Fruit fly (Drosophila melanogaster) whole organism, prepupa: ENCODE measurements around the gene xit.

ENCODE experiments used
- Blimp-1 ChIP-seq: fragments of 200-800 bp; sonication (Bioruptor generic); optimal IDR thresholded peaks from 3 replicates; lab custom pipeline; 2017; ENCODE audit warnings: missing biosample characterization, missing genetic modification characterization, mild to moderate bottlenecking, moderate library complexity, missing genetic modification reagents
- CG10631 ChIP-seq: fragments of 200-800 bp; sonication (Bioruptor generic); optimal IDR thresholded peaks from 2 replicates; lab custom pipeline; 2016; ENCODE audit warnings: missing biosample characterization, missing genetic modification characterization
- CG10669 ChIP-seq: fragments of 200-800 bp; sonication (Bioruptor generic); optimal IDR thresholded peaks from 3 replicates; lab custom pipeline; 2018; ENCODE audit warnings: missing biosample characterization, mild to moderate bottlenecking, missing genetic modification characterization, moderate library complexity
- CG11902 ChIP-seq: fragments of 200-800 bp; sonication (Bioruptor generic); optimal IDR thresholded peaks from 3 replicates; lab custom pipeline; 2016; ENCODE audit warnings: missing biosample characterization, missing genetic modification characterization
- CG1621 ChIP-seq: fragments of 200-800 bp; sonication (Bioruptor generic); optimal IDR thresholded peaks from 3 replicates; lab custom pipeline; 2018; ENCODE audit warnings: missing biosample characterization, mild to moderate bottlenecking, missing genetic modification characterization
- CG16779 ChIP-seq: fragments of 200-800 bp; sonication (Bioruptor generic); optimal IDR thresholded peaks from 3 replicates; lab custom pipeline; 2017; ENCODE audit warnings: missing biosample characterization, mild to moderate bottlenecking, missing genetic modification characterization
- CG3032 ChIP-seq: fragments of 200-800 bp; optimal IDR thresholded peaks from 2 replicates; lab custom pipeline; 2019; ENCODE audit warnings: missing biosample characterization, mild to moderate bottlenecking, missing genetic modification characterization, moderate library complexity
- CG31627 ChIP-seq: fragments of 200-800 bp; sonication (Bioruptor generic); optimal IDR thresholded peaks from 3 replicates; lab custom pipeline; 2016; ENCODE audit warnings: missing biosample characterization, missing genetic modification characterization
- CG32006 ChIP-seq: fragments of 200-800 bp; sonication (Bioruptor generic); optimal IDR thresholded peaks from 3 replicates; lab custom pipeline; 2017; ENCODE audit warnings: missing biosample characterization, mild to moderate bottlenecking, missing genetic modification characterization
- CG34406 ChIP-seq: fragments of 200-800 bp; sonication (Bioruptor generic); optimal IDR thresholded peaks from 3 replicates; lab custom pipeline; 2016; ENCODE audit warnings: missing biosample characterization, missing genetic modification characterization
- CG6163 ChIP-seq: fragments of 200-800 bp; sonication (Bioruptor generic); IDR thresholded peaks from 3 replicates; pipeline ENCODE4 v1.3.6; 2022; ENCODE audit warnings: missing biosample characterization, missing genetic modification characterization
- CG6276 ChIP-seq: fragments of 200-800 bp; sonication (Bioruptor generic); optimal IDR thresholded peaks from 2 replicates; lab custom pipeline; 2017; ENCODE audit warnings: missing biosample characterization, mild to moderate bottlenecking, missing genetic modification characterization
- CG6792 ChIP-seq: fragments of 200-800 bp; sonication (Bioruptor generic); optimal IDR thresholded peaks from 3 replicates; lab custom pipeline; 2016; ENCODE audit warnings: missing biosample characterization, missing genetic modification characterization
- CG6808 ChIP-seq: fragments of 200-800 bp; sonication (Bioruptor generic); optimal IDR thresholded peaks from 3 replicates; lab custom pipeline; 2017; ENCODE audit warnings: missing biosample characterization, missing genetic modification characterization, mild to moderate bottlenecking, moderate library complexity, missing genetic modification reagents
- CG6854 ChIP-seq: fragments of 200-800 bp; sonication (Bioruptor generic); optimal IDR thresholded peaks from 2 replicates; lab custom pipeline; 2017; ENCODE audit warnings: missing biosample characterization, mild to moderate bottlenecking, missing genetic modification characterization
- CG8119 ChIP-seq: fragments of 200-800 bp; sonication (Bioruptor generic); IDR thresholded peaks from 3 replicates; pipeline ENCODE4 v1.3.6; 2022; ENCODE audit warnings: missing biosample characterization, missing genetic modification characterization
- CG8319 ChIP-seq: fragments of 200-800 bp; sonication (Bioruptor generic); optimal IDR thresholded peaks from 3 replicates; lab custom pipeline; 2016; ENCODE audit warnings: missing biosample characterization, missing genetic modification characterization
- CG8632 ChIP-seq: fragments of 200-800 bp; sonication (Bioruptor generic); optimal IDR thresholded peaks from 3 replicates; lab custom pipeline; 2016; ENCODE audit warnings: missing biosample characterization, missing genetic modification characterization
- Eip75B ChIP-seq: fragments of 200-800 bp; sonication (Bioruptor generic); optimal IDR thresholded peaks from 3 replicates; lab custom pipeline; 2016; ENCODE audit warnings: missing biosample characterization, missing genetic modification characterization
- Eip78C ChIP-seq: fragments of 200-800 bp; sonication (Bioruptor generic); peaks from one replicate; lab custom pipeline; 2016; ENCODE audit warnings: missing biosample characterization, missing genetic modification characterization
- Eip93F ChIP-seq: fragments of 200-800 bp; sonication (Bioruptor generic); optimal IDR thresholded peaks from 2 replicates; lab custom pipeline; 2016; ENCODE audit warnings: missing biosample characterization, mild to moderate bottlenecking, missing genetic modification characterization
- Ets21C ChIP-seq: fragments of 200-800 bp; sonication (Bioruptor generic); optimal IDR thresholded peaks from 3 replicates; lab custom pipeline; 2016; ENCODE audit warnings: missing biosample characterization, missing genetic modification characterization
- Gug ChIP-seq: fragments of 200-800 bp; sonication (Bioruptor generic); IDR thresholded peaks from 2 replicates; pipeline ENCODE4 v1.3.6; 2022; ENCODE audit warnings: missing biosample characterization, missing genetic modification characterization
- Hr38 ChIP-seq: sonication (Bioruptor generic); optimal IDR thresholded peaks from 2 replicates; lab custom pipeline; 2016; ENCODE audit warnings: missing biosample characterization, missing genetic modification characterization
- Hr39 ChIP-seq: fragments of 200-800 bp; sonication (Bioruptor generic); optimal IDR thresholded peaks from 2 replicates; lab custom pipeline; 2016; ENCODE audit warnings: missing biosample characterization, missing genetic modification characterization
- Hr4 ChIP-seq: fragments of 200-800 bp; sonication (Bioruptor generic); optimal IDR thresholded peaks from 3 replicates; lab custom pipeline; 2016; ENCODE audit warnings: missing biosample characterization, missing genetic modification characterization
- Met ChIP-seq: fragments of 200-800 bp; sonication (Bioruptor generic); optimal IDR thresholded peaks from 3 replicates; lab custom pipeline; 2016; ENCODE audit warnings: missing biosample characterization, missing genetic modification characterization
- OdsH ChIP-seq: fragments of 200-800 bp; sonication (Bioruptor generic); optimal IDR thresholded peaks from 3 replicates; lab custom pipeline; 2016; ENCODE audit warnings: missing biosample characterization, missing genetic modification characterization
- Smox ChIP-seq: fragments of 200-800 bp; sonication (Bioruptor generic); optimal IDR thresholded peaks from 3 replicates; lab custom pipeline; 2016; ENCODE audit warnings: missing biosample characterization, missing genetic modification characterization
- Sox102F ChIP-seq: fragments of 200-800 bp; sonication (Bioruptor generic); optimal IDR thresholded peaks from 2 replicates; lab custom pipeline; 2016; ENCODE audit warnings: missing biosample characterization, mild to moderate bottlenecking, missing genetic modification characterization
- Sox14 ChIP-seq: fragments of 200-800 bp; sonication (Bioruptor generic); optimal IDR thresholded peaks from 3 replicates; lab custom pipeline; 2016; ENCODE audit warnings: missing biosample characterization, missing genetic modification characterization
- Sox15 ChIP-seq: fragments of 200-800 bp; sonication (Bioruptor generic); optimal IDR thresholded peaks from 3 replicates; lab custom pipeline; 2016; ENCODE audit warnings: missing biosample characterization, missing genetic modification characterization
- achi ChIP-seq: fragments of 200-800 bp; sonication (Bioruptor generic); optimal IDR thresholded peaks from 3 replicates; lab custom pipeline; 2016; ENCODE audit warnings: missing biosample characterization, missing genetic modification characterization
- acj6 ChIP-seq: fragments of 200-800 bp; sonication (Bioruptor generic); optimal IDR thresholded peaks from 3 replicates; lab custom pipeline; 2016; ENCODE audit warnings: missing biosample characterization, missing genetic modification characterization
- cyc ChIP-seq: fragments of 200-800 bp; sonication (Bioruptor generic); optimal IDR thresholded peaks from 3 replicates; lab custom pipeline; 2016; ENCODE audit warnings: missing biosample characterization, missing genetic modification characterization
- dsx ChIP-seq: fragments of 200-800 bp; optimal IDR thresholded peaks from 3 replicates; lab custom pipeline; 2019; ENCODE audit warnings: missing biosample characterization, mild to moderate bottlenecking, missing genetic modification characterization, moderate library complexity; ENCODE audit not compliant: poor library complexity, severe bottlenecking
- eg ChIP-seq: fragments of 200-800 bp; sonication (Bioruptor generic); IDR thresholded peaks from 3 replicates; pipeline ENCODE4 v1.3.6; 2022; ENCODE audit warnings: missing biosample characterization, missing genetic modification characterization
- esn ChIP-seq: fragments of 200-800 bp; sonication (Bioruptor generic); optimal IDR thresholded peaks from 2 replicates; lab custom pipeline; 2016; ENCODE audit warnings: missing biosample characterization, mild to moderate bottlenecking, missing genetic modification characterization, moderate library complexity
- fd85E ChIP-seq: fragments of 200-800 bp; sonication (Bioruptor generic); optimal IDR thresholded peaks from 3 replicates; lab custom pipeline; 2016; ENCODE audit warnings: missing biosample characterization, missing genetic modification characterization
- fkh ChIP-seq: fragments of 200-800 bp; sonication (Bioruptor generic); optimal IDR thresholded peaks from 3 replicates; lab custom pipeline; 2017; ENCODE audit warnings: missing biosample characterization, mild to moderate bottlenecking, missing genetic modification characterization, moderate library complexity
- lz ChIP-seq: fragments of 200-800 bp; sonication (Bioruptor generic); optimal IDR thresholded peaks from 3 replicates; lab custom pipeline; 2016; ENCODE audit warnings: missing biosample characterization, missing genetic modification characterization
- net ChIP-seq: fragments of 200-800 bp; sonication (Bioruptor generic); optimal IDR thresholded peaks from 3 replicates; lab custom pipeline; 2016; ENCODE audit warnings: missing biosample characterization, missing genetic modification characterization
- pdm3 ChIP-seq: fragments of 200-800 bp; sonication (Bioruptor generic); optimal IDR thresholded peaks from 3 replicates; lab custom pipeline; 2016; ENCODE audit warnings: missing biosample characterization, missing genetic modification characterization
- salr ChIP-seq, 2 experiments: fragments of 200-800 bp; sonication (Bioruptor generic); optimal IDR thresholded peaks; 3 replicates each; lab custom pipeline; 2016 to 2018; ENCODE audit warnings: missing biosample characterization in 2 of 2, missing genetic modification characterization in 2 of 2, mild to moderate bottlenecking in 1 of 2
- spab ChIP-seq: fragments of 200-800 bp; sonication (Bioruptor generic); optimal IDR thresholded peaks from 2 replicates; lab custom pipeline; 2017; ENCODE audit warnings: missing biosample characterization, mild to moderate bottlenecking, missing genetic modification characterization, missing genetic modification reagents
- svp ChIP-seq: fragments of 200-800 bp; sonication (Bioruptor generic); peaks from one replicate; lab custom pipeline; 2016; ENCODE audit warnings: missing biosample characterization, missing genetic modification characterization
- vri ChIP-seq: fragments of 200-800 bp; sonication (Bioruptor generic); optimal IDR thresholded peaks from 3 replicates; lab custom pipeline; 2016; ENCODE audit warnings: missing biosample characterization, mild to moderate bottlenecking, missing genetic modification characterization

The xit gene

DNA sequence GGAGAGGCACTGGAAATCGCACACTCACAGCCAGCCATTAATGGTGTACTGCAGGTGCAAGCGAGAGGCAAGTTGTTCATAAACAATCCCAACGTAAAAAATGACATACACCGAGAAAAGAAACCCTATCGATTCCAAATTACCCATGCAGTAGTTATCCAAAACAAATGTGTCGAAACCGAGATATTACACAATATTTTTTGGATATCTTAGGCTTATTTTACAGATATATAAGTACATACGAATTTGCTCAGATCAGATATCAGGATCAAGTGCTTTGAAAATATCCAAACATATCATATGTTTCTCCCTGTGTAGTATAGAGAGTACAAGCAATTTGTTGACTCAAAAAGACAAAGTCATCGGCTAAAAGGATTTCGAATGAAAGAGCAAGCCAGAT is 43.4 kb upstream of the xit start (continued):
- TF ChIP-seq Hr39 (GFP tag; lab: Kevin White, UChicago) (peak; percentile 91), esn (peak; percentile 92), lz (GFP tag; lab: Kevin White, UChicago) (peak; percentile 90), Ets21C (GFP tag; lab: Kevin White, UChicago) (peak; percentile 86), Sox15 (peak; percentile 75), CG34406 (GFP tag; lab: Kevin White, UChicago) (peak; percentile 84), CG6163 (GFP tag; lab: Robert Waterston, UW) (peak; percentile 87), CG31627 (GFP tag; lab: Kevin White, UChicago) (peak; percentile 89), pdm3 (GFP tag; lab: Kevin White, UChicago) (peak; percentile 89), Eip75B (GFP tag; lab: Kevin White, UChicago) (peak; percentile 90), CG1621 (tag; lab: Kevin White, UChicago) (peak; percentile 92), Blimp-1 (GFP tag; lab: Kevin White, UChicago) (peak; percentile 58), CG6854 (GFP tag; lab: Kevin White, UChicago) (peak; percentile 70), net (GFP tag; lab: Kevin White, UChicago) (peak; percentile 84), cyc (peak; percentile 90), Hr38 (GFP tag; lab: Kevin White, UChicago) (no peak), CG32006 (peak; percentile 86), eg (peak; percentile 51; the same call in 2 of the 3 replicates), Sox102F (GFP tag; lab: Kevin White, UChicago) (peak; percentile 90), Eip78C (GFP tag; lab: Kevin White, UChicago) (peak; percentile 98), Hr4 (GFP tag; lab: Kevin White, UChicago) (peak; percentile 83), Eip93F (GFP tag; lab: Kevin White, UChicago) (peak; percentile 41), CG16779 (tag; lab: Kevin White, UChicago) (peak; percentile 63), svp (GFP tag; lab: Kevin White, UChicago) (peak; percentile 94), OdsH (peak; percentile 88), Gug (peak; percentile 56), fkh (GFP tag; lab: Kevin White, UChicago) (no peak)
- TF ChIP-seq, all 60 proteins: peak for 58

DNA sequence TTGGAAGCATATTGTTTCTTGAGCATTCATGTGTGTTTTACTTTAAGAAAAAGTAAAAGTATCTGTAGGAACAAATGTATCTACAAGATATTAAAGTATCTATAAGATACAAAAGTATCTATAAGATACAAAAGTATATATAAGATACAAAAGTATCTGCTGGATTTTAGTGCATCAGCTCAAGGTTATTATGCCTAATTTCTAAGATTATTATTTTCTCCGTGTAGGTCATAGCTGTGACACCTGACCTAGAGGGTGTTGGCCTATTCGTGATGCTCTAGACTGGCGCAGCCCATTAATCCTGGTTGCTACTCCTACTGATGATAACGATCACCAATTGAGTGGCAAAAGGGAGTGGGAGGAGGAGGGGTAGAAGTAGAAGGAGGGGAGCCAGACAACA is 42.7 kb upstream of the xit start:
- TF ChIP-seq Eip75B (GFP tag; lab: Kevin White, UChicago) (no peak), CG10631 (GFP tag; lab: Kevin White, UChicago) (peak; percentile 48), fd85E (GFP tag; lab: Kevin White, UChicago) (no peak), CG8119 (GFP tag; lab: Robert Waterston, UW) (no peak), CG3032 (tag; lab: Kevin White, UChicago) (peak; percentile 55), Hr39 (GFP tag; lab: Kevin White, UChicago) (peak; percentile 3), Eip93F (GFP tag; lab: Kevin White, UChicago) (no peak), CG1621 (tag; lab: Kevin White, UChicago) (no peak), Blimp-1 (GFP tag; lab: Kevin White, UChicago) (no peak), CG32006 (peak; percentile 36), CG6276 (GFP tag; lab: Kevin White, UChicago) (no peak), net (GFP tag; lab: Kevin White, UChicago) (peak; percentile 3), CG8632 (GFP tag; lab: Kevin White, UChicago) (no peak), CG6854 (GFP tag; lab: Kevin White, UChicago) (no peak), dsx (GFP tag; lab: Kevin White, UChicago) (peak; percentile 29), Gug (no peak), pdm3 (GFP tag; lab: Kevin White, UChicago) (peak; percentile 38), vri (GFP tag; lab: Kevin White, UChicago) (no peak), CG6792 (no peak), CG11902 (GFP tag; lab: Kevin White, UChicago) (no peak), CG6808 (GFP tag; lab: Kevin White, UChicago) (peak; percentile 24), achi (GFP tag; lab: Kevin White, UChicago) (peak; percentile 53), OdsH (peak; percentile 19), Sox15 (peak; percentile 2), acj6 (GFP tag; lab: Kevin White, UChicago) (peak; percentile 42), Met (GFP tag; lab: Kevin White, UChicago) (peak; percentile 55), CG34406 (GFP tag; lab: Kevin White, UChicago) (no peak), salr (GFP tag; optimal IDR thresholded peaks at IDR 0.05; lab: Kevin White, UChicago) (no peak), Smox (GFP tag; lab: Kevin White, UChicago) (peak; percentile 14), CG8319 (GFP tag; lab: Kevin White, UChicago) (no peak), spab (GFP tag; lab: Kevin White, UChicago) (peak; percentile 30), Ets21C (GFP tag; lab: Kevin White, UChicago) (no peak), svp (GFP tag; lab: Kevin White, UChicago) (peak; percentile 74), cyc (no peak), CG10669 (GFP tag; lab: Kevin White, UChicago) (peak; percentile 48), fkh (GFP tag; lab: Kevin White, UChicago) (no peak), Sox14 (GFP tag; lab: Kevin White, UChicago) (no peak), lz (GFP tag; lab: Kevin White, UChicago) (peak; percentile 29), Eip78C (GFP tag; lab: Kevin White, UChicago) (peak; percentile 88)
